Worm (Caenorhabditis elegans): ENCODE measurements around the gene famh-161.

The famh-161 gene

ce11 chrV:20551096-20551495 is 17.1 kb upstream of the famh-161 start, which contains the start of gene Y38H6C.20:
TSS of gene Y38H6C.20 (minus strand) at chrV:20551196.
- no peak for TF ChIP-seq elt-3 (tag; optimal IDR thresholded peaks at IDR 0.05)
- no peak for TF ChIP-seq ham-2 (GFP tag; optimal IDR thresholded peaks at IDR 0.05)
- no peak for TF ChIP-seq unc-62 (GFP tag; optimal IDR thresholded peaks at IDR 0.05)
- TF ChIP-seq ceh-83 (GFP tag; optimal IDR thresholded peaks at IDR 0.05): no peak
- no peak for TF ChIP-seq mep-1 (tag; optimal IDR thresholded peaks at IDR 0.05)
- no peak for TF ChIP-seq M03D4.4 (tag; optimal IDR thresholded peaks at IDR 0.05)
- TF ChIP-seq ces-1 (GFP tag; optimal IDR thresholded peaks at IDR 0.05): no peak
- no peak for TF ChIP-seq ceh-39 (tag; optimal IDR thresholded peaks at IDR 0.05)
- no peak for TF ChIP-seq zip-8 (tag; optimal IDR thresholded peaks at IDR 0.05)
- no peak for TF ChIP-seq tbx-8 (GFP tag; optimal IDR thresholded peaks at IDR 0.05)
- TF ChIP-seq lin-13 (tag; optimal IDR thresholded peaks at IDR 0.05): no peak
- TF ChIP-seq mab-5 (tag; optimal IDR thresholded peaks at IDR 0.05): no peak
- no peak for TF ChIP-seq pha-4 (tag; optimal IDR thresholded peaks at IDR 0.05)
- TF ChIP-seq unc-39 (tag; optimal IDR thresholded peaks at IDR 0.05): no peak
- no peak for TF ChIP-seq ztf-11 (tag; optimal IDR thresholded peaks at IDR 0.05)
- TF ChIP-seq nhr-237 (tag; optimal IDR thresholded peaks at IDR 0.05): no peak
- TF ChIP-seq mls-2 (tag; optimal IDR thresholded peaks at IDR 0.05): no peak
- no peak for TF ChIP-seq snpc-4 (tag; optimal IDR thresholded peaks at IDR 0.05)
- TF ChIP-seq elt-1 (tag; optimal IDR thresholded peaks at IDR 0.05; ENCODE audit: borderline replicate concordance, insufficient read depth): no peak
- TF ChIP-seq cnd-1 (tag; optimal IDR thresholded peaks at IDR 0.05): no peak

ce11 chrV:20547048-20547447 is 13.1 kb upstream of the famh-161 start, which contains the start of gene Y38H6C.18:
TSS of gene Y38H6C.18 (minus strand) at chrV:20547148.
- no peak for TF ChIP-seq sptf-1 (tag; optimal IDR thresholded peaks at IDR 0.05)
- TF ChIP-seq lsy-2 (tag; optimal IDR thresholded peaks at IDR 0.05): no peak
- no peak for TF ChIP-seq nhr-28 (tag; optimal IDR thresholded peaks at IDR 0.05)
- TF ChIP-seq snpc-4 (tag; optimal IDR thresholded peaks at IDR 0.05): no peak
- TF ChIP-seq lin-13 (tag; optimal IDR thresholded peaks at IDR 0.05): no peak
- no peak for TF ChIP-seq blmp-1 (tag; optimal IDR thresholded peaks at IDR 0.05)
- no peak for TF ChIP-seq nhr-237 (tag; optimal IDR thresholded peaks at IDR 0.05)
- TF ChIP-seq flh-1 (GFP tag; optimal IDR thresholded peaks at IDR 0.05): no peak
- no peak for TF ChIP-seq unc-120 (tag; optimal IDR thresholded peaks at IDR 0.05; ENCODE audit: poor library complexity, severe bottlenecking)
- no peak for TF ChIP-seq pha-4 (tag; optimal IDR thresholded peaks at IDR 0.05)
- no peak for TF ChIP-seq elt-3 (tag; optimal IDR thresholded peaks at IDR 0.05)
- no peak for TF ChIP-seq sem-2 (GFP tag; optimal IDR thresholded peaks at IDR 0.05)
- TF ChIP-seq nhr-12 (tag; optimal IDR thresholded peaks at IDR 0.05): no peak
- TF ChIP-seq cnd-1 (tag; optimal IDR thresholded peaks at IDR 0.05): no peak

- TF ChIP-seq mab-5 (tag; optimal IDR thresholded peaks at IDR 0.05) (no peak), elt-1 (tag; optimal IDR thresholded peaks at IDR 0.05; ENCODE audit: borderline replicate concordance, insufficient read depth) (no peak), lsy-2 (tag; optimal IDR thresholded peaks at IDR 0.05) (no peak), nhr-2 (tag; optimal IDR thresholded peaks at IDR 0.05) (no peak), unc-120 (tag; optimal IDR thresholded peaks at IDR 0.05; ENCODE audit: poor library complexity, severe bottlenecking) (no peak), unc-62 (GFP tag; optimal IDR thresholded peaks at IDR 0.05) (no peak), nhr-76 (tag; optimal IDR thresholded peaks at IDR 0.05) (no peak), sptf-1 (tag; optimal IDR thresholded peaks at IDR 0.05) (no peak), tbx-8 (GFP tag; optimal IDR thresholded peaks at IDR 0.05) (no peak)
Measured at ce11 chrV:20545742-20546141, 11.8 kb upstream of the famh-161 start.

- TF ChIP-seq unc-62 (GFP tag; optimal IDR thresholded peaks at IDR 0.05): no peak
- TF ChIP-seq bed-3 (GFP tag; optimal IDR thresholded peaks at IDR 0.05): no peak
- no peak for TF ChIP-seq cnd-1 (tag; optimal IDR thresholded peaks at IDR 0.05)
- TF ChIP-seq ces-1 (GFP tag; optimal IDR thresholded peaks at IDR 0.05): no peak
- TF ChIP-seq ceh-83 (GFP tag; optimal IDR thresholded peaks at IDR 0.05): no peak
- TF ChIP-seq lsy-2 (tag; optimal IDR thresholded peaks at IDR 0.05): no peak
- no peak for TF ChIP-seq mls-2 (tag; optimal IDR thresholded peaks at IDR 0.05)
- TF ChIP-seq ceh-43 (GFP tag; optimal IDR thresholded peaks at IDR 0.05): no peak
Measured at ce11 chrV:20544610-20545009, 10.6 kb upstream of the famh-161 start.

ce11 chrV:20544092-20544491 is 10.1 kb upstream of the famh-161 start, which contains the start of gene slc-36.3:
TSS of gene slc-36.3 (minus strand) at chrV:20544192.
- TF ChIP-seq ceh-83 (GFP tag; optimal IDR thresholded peaks at IDR 0.05): no peak
- no peak for TF ChIP-seq lin-32 (GFP tag; optimal IDR thresholded peaks at IDR 0.05)
- no peak for TF ChIP-seq ceh-43 (GFP tag; optimal IDR thresholded peaks at IDR 0.05)
- no peak for TF ChIP-seq nhr-237 (tag; optimal IDR thresholded peaks at IDR 0.05)
- TF ChIP-seq tbx-8 (GFP tag; optimal IDR thresholded peaks at IDR 0.05): no peak
- TF ChIP-seq unc-39 (tag; optimal IDR thresholded peaks at IDR 0.05): no peak
- TF ChIP-seq M03D4.4 (tag; optimal IDR thresholded peaks at IDR 0.05): no peak
- no peak for TF ChIP-seq blmp-1 (tag; optimal IDR thresholded peaks at IDR 0.05)
- TF ChIP-seq sem-2 (GFP tag; optimal IDR thresholded peaks at IDR 0.05): no peak
- TF ChIP-seq zip-8 (tag; optimal IDR thresholded peaks at IDR 0.05): no peak
- TF ChIP-seq sptf-1 (tag; optimal IDR thresholded peaks at IDR 0.05): no peak
- TF ChIP-seq nhr-12 (tag; optimal IDR thresholded peaks at IDR 0.05): no peak
- TF ChIP-seq elt-3 (tag; optimal IDR thresholded peaks at IDR 0.05): no peak
- TF ChIP-seq flh-1 (GFP tag; optimal IDR thresholded peaks at IDR 0.05): no peak
- no peak for TF ChIP-seq lin-13 (tag; optimal IDR thresholded peaks at IDR 0.05)
- no peak for TF ChIP-seq unc-62 (GFP tag; optimal IDR thresholded peaks at IDR 0.05)
- TF ChIP-seq ztf-11 (tag; optimal IDR thresholded peaks at IDR 0.05): no peak
- TF ChIP-seq mls-2 (tag; optimal IDR thresholded peaks at IDR 0.05): no peak
- no peak for TF ChIP-seq mab-5 (tag; optimal IDR thresholded peaks at IDR 0.05)
- TF ChIP-seq ces-1 (GFP tag; optimal IDR thresholded peaks at IDR 0.05): no peak

Measured in whole organism, mixed stage, embryonic.